Worm (Caenorhabditis elegans): Measurements from ENCODE around the gene R04B5.7.

ce11 chrV:10080905-10081304 is 9.5 kb downstream of the R04B5.7 start:
- no peak for TF ChIP-seq nhr-11 (tag; optimal IDR thresholded peaks at IDR 0.05)
- TF ChIP-seq blmp-1 (tag; optimal IDR thresholded peaks at IDR 0.05; ENCODE audit: insufficient read depth) = no peak
- no peak for TF ChIP-seq sma-9 (GFP tag; optimal IDR thresholded peaks at IDR 0.05)
- no peak for TF ChIP-seq sma-9 (tag; optimal IDR thresholded peaks at IDR 0.05)
- TF ChIP-seq mbf-1 (tag; optimal IDR thresholded peaks at IDR 0.05) = no peak
- no peak for TF ChIP-seq dmd-4 (tag; optimal IDR thresholded peaks at IDR 0.05)
- no peak for TF ChIP-seq nhr-12 (tag; optimal IDR thresholded peaks at IDR 0.05)
- no peak for TF ChIP-seq elt-3 (tag; optimal IDR thresholded peaks at IDR 0.05)
- no peak for TF ChIP-seq skn-1 (tag; optimal IDR thresholded peaks at IDR 0.05)
